Comparison of ENCODE assay signal across 4 fruit fly cellular contexts in genomic region chr3R:28859058-28859526, dm6.
TF ChIP-seq lines count a peak whose summit lies in the region.

Inx3 (minus strand) TSS chr3R:28859497.

TF ChIP-seq in whole organism, adult, 20 proteins besides CTCF, POLR2A, EP300 and RAD21 (continued from another document):
- TF ChIP-seq CG11617 (GFP tag; optimal IDR thresholded peaks at IDR 0.05; lab: Kevin White, UChicago): no peak
- no peak for TF ChIP-seq CG33017 (tag; optimal IDR thresholded peaks at IDR 0.05; lab: Kevin White, UChicago)
TF ChIP-seq in whole organism, adult: peak in this region for 6.

TF ChIP-seq in whole organism, embryonic, 481 proteins besides CTCF, POLR2A, EP300 and RAD21 (continued from another document and continues in another):
- TF ChIP-seq vnd (GFP tag; IDR thresholded peaks at IDR 0.05; lab: Robert Waterston, UW; ENCODE audit: partially characterized antibody) (no peak), chm (GFP tag; IDR thresholded peaks at IDR 0.05; lab: Robert Waterston, UW) (peak; percentile 75; the same call in 1 of the 2 replicates), eve (GFP tag; optimal IDR thresholded peaks at IDR 0.05; lab: Kevin White, UChicago) (no peak), CG30020 (tag; optimal IDR thresholded peaks at IDR 0.05; lab: Kevin White, UChicago) (no peak), Ravus (GFP tag; IDR thresholded peaks at IDR 0.05; lab: Robert Waterston, UW) (no peak), zfh2 (GFP tag; optimal IDR thresholded peaks at IDR 0.05; lab: Kevin White, UChicago) (no peak), gce (GFP tag; IDR thresholded peaks at IDR 0.05; lab: Robert Waterston, UW) (0 out of 3 replicates have a peak, but pooled peaks have one; percentile 28), tin (GFP tag; optimal IDR thresholded peaks at IDR 0.05; lab: Kevin White, UChicago) (no peak), CG14441 (GFP tag; IDR thresholded peaks at IDR 0.05; lab: Robert Waterston, UW) (no peak), Hsf (GFP tag; optimal IDR thresholded peaks at IDR 0.05; lab: Kevin White, UChicago) (no peak), ara (GFP tag; IDR thresholded peaks at IDR 0.05; lab: Robert Waterston, UW) (no peak; the same call in 1 of the 2 replicates), ftz-f1 (GFP tag; optimal IDR thresholded peaks at IDR 0.05; lab: Kevin White, UChicago) (peak; percentile 2), CG2678 (tag; optimal IDR thresholded peaks at IDR 0.05; lab: Kevin White, UChicago) (peak; percentile 7), cad (GFP tag; optimal IDR thresholded peaks at IDR 0.05; lab: Kevin White, UChicago) (no peak), CG7786 (GFP tag; optimal IDR thresholded peaks at IDR 0.05; lab: Kevin White, UChicago) (no peak), usp (GFP tag; optimal IDR thresholded peaks at IDR 0.05; lab: Kevin White, UChicago) (no peak), knrl (GFP tag; IDR thresholded peaks at IDR 0.05; lab: Robert Waterston, UW; ENCODE audit: partially characterized antibody) (0 out of 3 replicates have a peak, but pooled peaks have one; percentile 35), CG1602 (GFP tag; optimal IDR thresholded peaks at IDR 0.05; lab: Kevin White, UChicago) (no peak), unc-4 (GFP tag; IDR thresholded peaks at IDR 0.05; lab: Robert Waterston, UW; ENCODE audit: partially characterized antibody) (0 out of 2 replicates have a peak, but pooled peaks have one; percentile 14), crp (GFP tag; optimal IDR thresholded peaks at IDR 0.05; lab: Kevin White, UChicago) (peak in 1 of 2 experiments; percentile 13), ase (GFP tag; IDR thresholded peaks at IDR 0.05; lab: Robert Waterston, UW) (0 out of 3 replicates have a peak, but pooled peaks have one; percentile 25), CG2712 (tag; optimal IDR thresholded peaks at IDR 0.05; lab: Kevin White, UChicago) (no peak), Hmx (GFP tag; optimal IDR thresholded peaks at IDR 0.05; lab: Kevin White, UChicago) (no peak), CG14710 (tag; optimal IDR thresholded peaks at IDR 0.05; lab: Kevin White, UChicago) (no peak), Blimp-1 (GFP tag; optimal IDR thresholded peaks at IDR 0.05; lab: Kevin White, UChicago) (no peak), D19B (GFP tag; optimal IDR thresholded peaks at IDR 0.05; lab: Kevin White, UChicago) (no peak), pb (GFP tag; optimal IDR thresholded peaks at IDR 0.05; lab: Kevin White, UChicago) (no peak), Oaz (GFP tag; IDR thresholded peaks at IDR 0.05; lab: Robert Waterston, UW) (no peak), bigmax (GFP tag; optimal IDR thresholded peaks at IDR 0.05; lab: Kevin White, UChicago) (no peak), CG17802 (tag; optimal IDR thresholded peaks at IDR 0.05; lab: Kevin White, UChicago) (no peak), Trl (optimal IDR thresholded peaks at IDR 0.05; lab: Kevin White, UChicago) (peak; percentile 71 to 91), Trl (GFP tag; optimal IDR thresholded peaks at IDR 0.05; lab: Kevin White, UChicago) (no peak), CG10274 (GFP tag; optimal IDR thresholded peaks at IDR 0.05; lab: Kevin White, UChicago) (no peak), lilli (GFP tag; optimal IDR thresholded peaks at IDR 0.05; lab: Kevin White, UChicago) (no peak), z (GFP tag; IDR thresholded peaks at IDR 0.05; lab: Robert Waterston, UW) (peak; percentile 86), Hr3 (GFP tag; optimal IDR thresholded peaks at IDR 0.05; lab: Kevin White, UChicago) (no peak), E2f2 (GFP tag; IDR thresholded peaks at IDR 0.05; lab: Robert Waterston, UW) (no peak), tna (GFP tag; IDR thresholded peaks at IDR 0.05; lab: Robert Waterston, UW; ENCODE audit: partially characterized antibody) (no peak; the same call in 1 of the 2 replicates), sr (GFP tag; IDR thresholded peaks at IDR 0.05; lab: Robert Waterston, UW) (0 out of 3 replicates have a peak, but pooled peaks have one; percentile 42), aop (GFP tag; IDR thresholded peaks at IDR 0.05; lab: Robert Waterston, UW) (no peak), HmgD (GFP tag; optimal IDR thresholded peaks at IDR 0.05; lab: Kevin White, UChicago) (no peak), Drgx (GFP tag; IDR thresholded peaks at IDR 0.05; lab: Robert Waterston, UW) (0 out of 2 replicates have a peak, but pooled peaks have one; percentile 26)

TF ChIP-seq in whole organism, prepupa, 60 proteins besides CTCF, POLR2A, EP300 and RAD21 (continued from another document):
- TF ChIP-seq CG10631 (GFP tag; optimal IDR thresholded peaks at IDR 0.05; lab: Kevin White, UChicago) (no peak), CG7368 (GFP tag; optimal IDR thresholded peaks at IDR 0.05; lab: Kevin White, UChicago) (no peak), ss (GFP tag; optimal IDR thresholded peaks at IDR 0.05; lab: Kevin White, UChicago) (peak in 1 of 2 experiments; percentile 47), CG16779 (tag; optimal IDR thresholded peaks at IDR 0.05; lab: Kevin White, UChicago) (peak; percentile 40), Hr38 (GFP tag; optimal IDR thresholded peaks at IDR 0.05; lab: Kevin White, UChicago) (peak; percentile 0), Sox15 (GFP tag; optimal IDR thresholded peaks at IDR 0.05; lab: Kevin White, UChicago) (no peak), Ets96B (tag; optimal IDR thresholded peaks at IDR 0.05; lab: Kevin White, UChicago) (no peak), dac (GFP tag; optimal IDR thresholded peaks at IDR 0.05; lab: Kevin White, UChicago) (no peak), CG4318 (GFP tag; optimal IDR thresholded peaks at IDR 0.05; lab: Kevin White, UChicago) (no peak), CG31627 (GFP tag; optimal IDR thresholded peaks at IDR 0.05; lab: Kevin White, UChicago) (no peak), CG3919 (GFP tag; optimal IDR thresholded peaks at IDR 0.05; lab: Kevin White, UChicago) (peak; percentile 30), Sox14 (GFP tag; optimal IDR thresholded peaks at IDR 0.05; lab: Kevin White, UChicago) (no peak), CG6163 (GFP tag; IDR thresholded peaks at IDR 0.05; lab: Robert Waterston, UW) (peak; percentile 60; the same call in 2 of the 3 replicates), fd85E (GFP tag; optimal IDR thresholded peaks at IDR 0.05; lab: Kevin White, UChicago) (peak; percentile 4), svp (GFP tag; lab: Kevin White, UChicago) (peak; percentile 80), Lpt (GFP tag; optimal IDR thresholded peaks at IDR 0.05; lab: Kevin White, UChicago) (no peak), topi (GFP tag; optimal IDR thresholded peaks at IDR 0.05; lab: Kevin White, UChicago) (no peak), CG10669 (GFP tag; optimal IDR thresholded peaks at IDR 0.05; lab: Kevin White, UChicago) (no peak), Smox (GFP tag; optimal IDR thresholded peaks at IDR 0.05; lab: Kevin White, UChicago) (no peak), esn (GFP tag; optimal IDR thresholded peaks at IDR 0.05; lab: Kevin White, UChicago) (peak; percentile 23), CG6276 (GFP tag; optimal IDR thresholded peaks at IDR 0.05; lab: Kevin White, UChicago) (no peak), CG32006 (GFP tag; optimal IDR thresholded peaks at IDR 0.05; lab: Kevin White, UChicago) (no peak), lz (GFP tag; optimal IDR thresholded peaks at IDR 0.05; lab: Kevin White, UChicago) (peak; percentile 6), CG8119 (GFP tag; IDR thresholded peaks at IDR 0.05; lab: Robert Waterston, UW) (peak; percentile 28; the same call in 1 of the 3 replicates), CG6854 (GFP tag; optimal IDR thresholded peaks at IDR 0.05; lab: Kevin White, UChicago) (peak; percentile 57), Blimp-1 (GFP tag; optimal IDR thresholded peaks at IDR 0.05; lab: Kevin White, UChicago) (no peak), CG11762 (GFP tag; optimal IDR thresholded peaks at IDR 0.05; lab: Kevin White, UChicago; ENCODE audit: insufficient read depth) (no peak), CG6808 (GFP tag; optimal IDR thresholded peaks at IDR 0.05; lab: Kevin White, UChicago) (peak; percentile 97), Gug (GFP tag; IDR thresholded peaks at IDR 0.05; lab: Robert Waterston, UW) (no peak), pdm3 (GFP tag; optimal IDR thresholded peaks at IDR 0.05; lab: Kevin White, UChicago) (no peak), CG15336 (GFP tag; IDR thresholded peaks at IDR 0.05; lab: Robert Waterston, UW) (peak; percentile 44; the same call in 1 of the 2 replicates), Eip93F (GFP tag; optimal IDR thresholded peaks at IDR 0.05; lab: Kevin White, UChicago) (no peak), CG9139 (GFP tag; optimal IDR thresholded peaks at IDR 0.05; lab: Kevin White, UChicago) (peak; percentile 24), CG11902 (GFP tag; optimal IDR thresholded peaks at IDR 0.05; lab: Kevin White, UChicago) (no peak), spab (GFP tag; optimal IDR thresholded peaks at IDR 0.05; lab: Kevin White, UChicago) (no peak), CG34406 (GFP tag; optimal IDR thresholded peaks at IDR 0.05; lab: Kevin White, UChicago) (no peak), fd59A (GFP tag; optimal IDR thresholded peaks at IDR 0.05; lab: Kevin White, UChicago) (no peak), fkh (GFP tag; optimal IDR thresholded peaks at IDR 0.05; lab: Kevin White, UChicago) (peak; percentile 30), achi (GFP tag; optimal IDR thresholded peaks at IDR 0.05; lab: Kevin White, UChicago) (no peak), net (GFP tag; optimal IDR thresholded peaks at IDR 0.05; lab: Kevin White, UChicago) (peak; percentile 15)

TF ChIP-seq in whole organism, wandering third instar larva, 38 proteins besides CTCF, POLR2A, EP300 and RAD21 (continued from another document):
- TF ChIP-seq br (GFP tag; optimal IDR thresholded peaks at IDR 0.05; lab: Kevin White, UChicago) (peak; percentile 28), Vsx2 (GFP tag; optimal IDR thresholded peaks at IDR 0.05; lab: Kevin White, UChicago; ENCODE audit: partially characterized antibody) (peak; percentile 87), OdsH (GFP tag; optimal IDR thresholded peaks at IDR 0.05; lab: Kevin White, UChicago) (peak; percentile 14), Dfd (GFP tag; optimal IDR thresholded peaks at IDR 0.05; lab: Kevin White, UChicago) (no peak), Mio (GFP tag; optimal IDR thresholded peaks at IDR 0.05; lab: Kevin White, UChicago) (no peak), lola (GFP tag; optimal IDR thresholded peaks at IDR 0.05; lab: Kevin White, UChicago) (no peak), woc (GFP tag; optimal IDR thresholded peaks at IDR 0.05; lab: Kevin White, UChicago) (no peak), rgr (GFP tag; optimal IDR thresholded peaks at IDR 0.05; lab: Kevin White, UChicago) (no peak), dl (GFP tag; optimal IDR thresholded peaks at IDR 0.05; lab: Kevin White, UChicago; ENCODE audit: insufficient read depth in 1 of 2, partially characterized antibody in 2 of 2) (peak; percentile 74 to 87), Dif (GFP tag; optimal IDR thresholded peaks at IDR 0.05; lab: Kevin White, UChicago; ENCODE audit: partially characterized antibody) (peak; percentile 79)
